Fruit fly (Drosophila melanogaster) whole organism, embryonic: ENCODE data around the gene ATP7.

Source experiments
- Abd-B ChIP-seq: fragments of 200-800 bp; sonication (Bioruptor generic); optimal IDR thresholded peaks from 2 replicates; lab custom pipeline; 2018; ENCODE audit warnings: missing biosample characterization, mild to moderate bottlenecking, missing genetic modification characterization, moderate library complexity
- CG10267 ChIP-seq: fragments of 200-800 bp; sonication (Bioruptor generic); optimal IDR thresholded peaks from 2 replicates; lab custom pipeline; 2018; ENCODE audit warnings: missing biosample characterization, mild to moderate bottlenecking, missing genetic modification characterization, moderate library complexity
- CG10654 ChIP-seq: fragments of 200-800 bp; sonication (Bioruptor generic); optimal IDR thresholded peaks from 2 replicates; lab custom pipeline; 2016; ENCODE audit warnings: missing biosample characterization, missing genetic modification characterization
- CG1233 ChIP-seq: fragments of 200-800 bp; sonication (Bioruptor generic); optimal IDR thresholded peaks from 4 replicates; lab custom pipeline; 2018; ENCODE audit warnings: missing biosample characterization, mild to moderate bottlenecking, missing genetic modification characterization
- CG14860 ChIP-seq: fragments of 200-800 bp; sonication (Bioruptor generic); IDR thresholded peaks from 3 replicates; pipeline ENCODE4 v1.3.6; 2022; ENCODE audit warnings: missing biosample characterization, missing genetic modification characterization; ENCODE audit not compliant: partially characterized antibody
- CG15696 ChIP-seq: fragments of 200-800 bp; sonication (Bioruptor generic); optimal IDR thresholded peaks from 2 replicates; lab custom pipeline; 2019; ENCODE audit warnings: missing biosample characterization, mild to moderate bottlenecking, missing genetic modification characterization, moderate library complexity
- CG1602 ChIP-seq: fragments of 200-800 bp; sonication (Bioruptor generic); optimal IDR thresholded peaks from 3 replicates; lab custom pipeline; 2016; ENCODE audit warnings: missing biosample characterization, missing genetic modification characterization
- CG17359 ChIP-seq: fragments of 200-800 bp; sonication (Bioruptor generic); optimal IDR thresholded peaks from 3 replicates; lab custom pipeline; 2018; ENCODE audit warnings: missing biosample characterization, mild to moderate bottlenecking, missing genetic modification characterization, moderate library complexity
- CG17612 ChIP-seq: fragments of 200-800 bp; sonication (Bioruptor generic); IDR thresholded peaks from 2 replicates; pipeline ENCODE4 v1.3.6; 2022; ENCODE audit warnings: missing biosample characterization, missing genetic modification characterization
- CG17802 ChIP-seq: fragments of 200-800 bp; sonication (Bioruptor generic); optimal IDR thresholded peaks from 2 replicates; lab custom pipeline; 2018; ENCODE audit warnings: missing biosample characterization, mild to moderate bottlenecking, missing genetic modification characterization, moderate library complexity
- CG18262 ChIP-seq: fragments of 200-800 bp; optimal IDR thresholded peaks from 3 replicates; lab custom pipeline; 2019; ENCODE audit warnings: missing biosample characterization, mild to moderate bottlenecking, missing genetic modification characterization, moderate library complexity
- CG2202 ChIP-seq: fragments of 200-800 bp; sonication (Bioruptor generic); optimal IDR thresholded peaks from 2 replicates; lab custom pipeline; 2018; ENCODE audit warnings: missing biosample characterization, mild to moderate bottlenecking, missing genetic modification characterization
- CG32767 ChIP-seq: fragments of 200-800 bp; sonication (Bioruptor generic); IDR thresholded peaks from 2 replicates; pipeline ENCODE4 v1.3.6; 2022; ENCODE audit warnings: missing biosample characterization, missing genetic modification characterization
- CG3726 ChIP-seq: fragments of 200-800 bp; sonication (Bioruptor generic); IDR thresholded peaks from 3 replicates; pipeline ENCODE4, ENCODE4 v1.3.6; 2022; ENCODE audit warnings: missing biosample characterization, missing genetic modification characterization
- CG4424 ChIP-seq: fragments of 200-800 bp; sonication (Bioruptor generic); optimal IDR thresholded peaks from 3 replicates; lab custom pipeline; 2016; ENCODE audit warnings: missing biosample characterization, missing genetic modification characterization
- CG4730 ChIP-seq: fragments of 200-800 bp; sonication (Bioruptor generic); IDR thresholded peaks from 2 replicates; pipeline ENCODE4 v1.3.6; 2022; ENCODE audit warnings: missing biosample characterization, missing genetic modification characterization
- CG6765 ChIP-seq: fragments of 200-800 bp; sonication (Bioruptor generic); optimal IDR thresholded peaks from 3 replicates; lab custom pipeline; 2017; ENCODE audit warnings: missing biosample characterization, mild to moderate bottlenecking, missing genetic modification characterization
- CG7556 ChIP-seq: fragments of 200-800 bp; sonication (Bioruptor generic); optimal IDR thresholded peaks from 2 replicates; lab custom pipeline; 2017; ENCODE audit warnings: missing biosample characterization, mild to moderate bottlenecking, missing genetic modification characterization
- CG8388 ChIP-seq: fragments of 200-800 bp; sonication (Bioruptor generic); optimal IDR thresholded peaks from 2 replicates; lab custom pipeline; 2019; ENCODE audit warnings: missing biosample characterization, mild to moderate bottlenecking, missing genetic modification characterization, moderate library complexity
- CG9932 ChIP-seq: fragments of 200-800 bp; sonication (Bioruptor generic); IDR thresholded peaks from 2 replicates; pipeline ENCODE4 v1.3.6; 2022; ENCODE audit warnings: missing biosample characterization, missing genetic modification characterization
- Camta ChIP-seq: fragments of 200-800 bp; sonication (Bioruptor generic); optimal IDR thresholded peaks from 2 replicates; lab custom pipeline; 2016; ENCODE audit warnings: missing biosample characterization, missing genetic modification characterization
- CkIIα-i1 ChIP-seq: fragments of 200-800 bp; sonication (Bioruptor generic); IDR thresholded peaks from 2 replicates; pipeline ENCODE4 v1.3.6; 2022; ENCODE audit warnings: missing biosample characterization, missing genetic modification characterization
- Dp ChIP-seq: fragments of 200-800 bp; sonication (Bioruptor generic); optimal IDR thresholded peaks from 2 replicates; lab custom pipeline; 2018; ENCODE audit warnings: missing biosample characterization, mild to moderate bottlenecking, missing genetic modification characterization, moderate library complexity
- Ets97D ChIP-seq: fragments of 200-800 bp; sonication (Bioruptor generic); optimal IDR thresholded peaks from 3 replicates; lab custom pipeline; 2016; ENCODE audit warnings: missing biosample characterization, missing genetic modification characterization
- Gsc ChIP-seq: fragments of 200-800 bp; sonication (Bioruptor generic); IDR thresholded peaks from 2 replicates; pipeline ENCODE4 v1.3.6; 2022; ENCODE audit warnings: missing biosample characterization, missing genetic modification characterization
- H15 ChIP-seq: fragments of 200-800 bp; sonication (Bioruptor generic); IDR thresholded peaks from 3 replicates; pipeline ENCODE4 v1.3.6; 2022; ENCODE audit warnings: missing biosample characterization, missing genetic modification characterization
- Hr3 ChIP-seq: fragments of 200-800 bp; sonication (Bioruptor generic); optimal IDR thresholded peaks from 3 replicates; lab custom pipeline; 2016; ENCODE audit warnings: missing biosample characterization, missing genetic modification characterization
- NC2β ChIP-seq: fragments of 200-800 bp; sonication (Bioruptor generic); optimal IDR thresholded peaks from 2 replicates; lab custom pipeline; 2016; ENCODE audit warnings: missing biosample characterization, missing genetic modification characterization
- Side ChIP-seq: fragments of 200-800 bp; sonication (Bioruptor generic); optimal IDR thresholded peaks from 2 replicates; lab custom pipeline; 2016; ENCODE audit warnings: missing biosample characterization, missing genetic modification characterization
- Xbp1 ChIP-seq: fragments of 200-800 bp; sonication (Bioruptor generic); optimal IDR thresholded peaks from 3 replicates; lab custom pipeline; 2016; ENCODE audit warnings: missing biosample characterization, mild to moderate bottlenecking, missing genetic modification characterization
- ato ChIP-seq: fragments of 200-800 bp; sonication (Bioruptor generic); IDR thresholded peaks from 2 replicates; pipeline ENCODE4 v1.3.6; 2022; ENCODE audit warnings: missing biosample characterization, missing genetic modification characterization; ENCODE audit not compliant: partially characterized antibody
- caup ChIP-seq: fragments of 200-800 bp; sonication (Bioruptor generic); optimal IDR thresholded peaks from 3 replicates; lab custom pipeline; 2017; ENCODE audit warnings: missing biosample characterization, mild to moderate bottlenecking, missing genetic modification characterization, moderate library complexity; ENCODE audit not compliant: severe bottlenecking
- chn ChIP-seq: fragments of 200-800 bp; sonication (Bioruptor generic); optimal IDR thresholded peaks from 2 replicates; lab custom pipeline; 2016; ENCODE audit warnings: missing biosample characterization, missing genetic modification characterization
- ci ChIP-seq: fragments of 200-800 bp; sonication (Bioruptor generic); IDR thresholded peaks from 3 replicates; pipeline ENCODE4 v1.3.6; 2022; ENCODE audit warnings: missing biosample characterization, missing genetic modification characterization
- dimm ChIP-seq: fragments of 200-800 bp; sonication (Bioruptor generic); IDR thresholded peaks from 2 replicates; pipeline ENCODE4 v1.3.6; 2022; ENCODE audit warnings: missing biosample characterization, missing genetic modification characterization
- dpn ChIP-seq, 2 experiments: fragments of 200-800 bp; sonication (Bioruptor generic); optimal IDR thresholded peaks; 3 replicates each; lab custom pipeline; 2016; ENCODE audit warnings: missing biosample characterization in 2 of 2, missing genetic modification characterization in 2 of 2
- ems ChIP-seq: fragments of 200-800 bp; sonication (Bioruptor generic); optimal IDR thresholded peaks from 3 replicates; lab custom pipeline; 2016; ENCODE audit warnings: missing biosample characterization, missing genetic modification characterization
- hkb ChIP-seq, 2 experiments: fragments of 200-800 bp in 1 of 2; fragments of >200 bp in 1 of 2; sonication (Bioruptor generic) in 1 of 2; IDR thresholded peaks in 1 of 2; optimal IDR thresholded peaks in 1 of 2; 2 replicates each; pipeline versions ENCODE4 v1.3.6 to Lab custom; 2017 to 2022; ENCODE audit warnings: missing biosample characterization in 1 of 2, missing genetic modification characterization in 1 of 2
- ind ChIP-seq: fragments of 200-800 bp; sonication (Bioruptor generic); optimal IDR thresholded peaks from 3 replicates; lab custom pipeline; 2016; ENCODE audit warnings: missing biosample characterization, missing genetic modification characterization
- jigr1 ChIP-seq: fragments of 200-800 bp; sonication (Bioruptor generic); IDR thresholded peaks from 3 replicates; pipeline ENCODE4 v1.3.6; 2022; ENCODE audit warnings: missing biosample characterization, missing genetic modification characterization
- nau ChIP-seq: fragments of 200-800 bp; sonication (Bioruptor generic); optimal IDR thresholded peaks from 3 replicates; lab custom pipeline; 2017; ENCODE audit warnings: missing biosample characterization, mild to moderate bottlenecking, missing genetic modification characterization, missing genetic modification reagents
- nmo ChIP-seq: fragments of 200-800 bp; sonication (Bioruptor generic); optimal IDR thresholded peaks from 2 replicates; lab custom pipeline; 2018; ENCODE audit warnings: missing biosample characterization, mild to moderate bottlenecking, missing genetic modification characterization, moderate library complexity
- onecut ChIP-seq: fragments of 200-800 bp; sonication (Bioruptor generic); IDR thresholded peaks from 2 replicates; pipeline ENCODE4 v1.3.6; 2022; ENCODE audit warnings: missing biosample characterization, missing genetic modification characterization
- org-1 ChIP-seq: fragments of 200-800 bp; sonication (Bioruptor generic); optimal IDR thresholded peaks from 2 replicates; lab custom pipeline; 2017; ENCODE audit warnings: missing biosample characterization, missing genetic modification characterization
- pum ChIP-seq: fragments of 200-800 bp; sonication (Bioruptor generic); optimal IDR thresholded peaks from 2 replicates; lab custom pipeline; 2016; ENCODE audit warnings: missing biosample characterization, missing genetic modification characterization
- sens ChIP-seq: fragments of 200-800 bp; sonication (Bioruptor generic); peaks from one replicate; lab custom pipeline; 2016; ENCODE audit warnings: missing biosample characterization, missing genetic modification characterization
- slp2 ChIP-seq: fragments of 200-800 bp; sonication (Bioruptor generic); optimal IDR thresholded peaks from 2 replicates; lab custom pipeline; 2016; ENCODE audit warnings: missing biosample characterization, missing genetic modification characterization
- zfh2 ChIP-seq: fragments of 200-800 bp; sonication (Bioruptor generic); optimal IDR thresholded peaks from 2 replicates; lab custom pipeline; 2016; ENCODE audit warnings: missing biosample characterization, missing genetic modification characterization

ATP7 gene

DNA sequence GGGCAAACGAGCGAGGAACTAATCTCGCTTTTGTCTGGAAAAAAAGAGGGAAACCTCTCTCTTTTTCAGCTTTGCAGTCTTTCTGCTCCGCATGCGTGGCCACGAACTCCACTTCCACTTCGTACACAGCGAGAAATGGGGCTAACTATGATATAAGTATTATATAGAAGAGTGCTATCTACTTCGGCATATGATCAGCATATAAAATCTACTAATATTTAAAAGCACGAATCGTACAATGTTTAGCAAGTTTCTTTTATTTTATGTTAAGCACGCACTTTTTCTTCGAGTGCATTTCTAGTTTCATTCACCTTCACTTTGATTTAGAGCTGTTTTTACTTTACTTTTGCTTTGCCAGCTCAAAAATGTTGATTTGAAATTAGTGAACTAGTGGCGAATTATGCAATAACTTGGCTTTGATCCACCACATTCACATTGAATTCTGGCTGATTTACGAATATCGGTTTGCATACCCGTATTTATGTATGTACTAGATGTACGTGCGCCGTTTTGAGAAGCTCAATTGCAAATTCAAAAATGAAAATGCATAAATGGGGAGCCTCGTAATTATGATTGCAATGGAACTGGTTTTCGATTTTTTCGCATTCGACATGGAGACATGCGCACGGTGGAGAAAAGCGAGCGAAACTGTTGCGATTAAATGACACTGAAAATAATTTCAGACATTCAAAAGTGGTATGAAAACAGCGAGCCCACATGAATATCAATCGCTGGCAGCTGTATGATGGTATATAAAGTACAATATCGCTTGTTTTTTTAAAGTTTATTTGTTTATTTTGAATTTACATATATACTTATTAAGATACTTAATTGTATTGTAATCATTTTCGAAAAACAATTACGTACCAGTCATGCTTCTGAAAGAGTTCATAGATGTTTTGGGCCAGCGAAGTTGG lies 3.0 kb downstream of the ATP7 start (continued):
- TF ChIP-seq ems (GFP tag; lab: Kevin White, UChicago) (peak; percentile 40), CG17612 (peak; percentile 25; the same call in 1 of the 2 replicates), nau (GFP tag; lab: Kevin White, UChicago) (no peak), sens (peak; percentile 98), Dp (GFP tag; lab: Kevin White, UChicago) (no peak), chn (GFP tag; lab: Kevin White, UChicago) (peak; percentile 52), ato (GFP tag; lab: Robert Waterston, UW) (no peak), CG1602 (GFP tag; lab: Kevin White, UChicago) (peak; percentile 32), CG10267 (peak; percentile 51), CkIIα-i1 (GFP tag; lab: Robert Waterston, UW) (no peak), jigr1 (GFP tag; lab: Robert Waterston, UW) (peak; percentile 75; the same call in 2 of the 3 replicates), CG14860 (no peak), Camta (peak; percentile 81), Side (GFP tag; lab: Kevin White, UChicago) (peak; percentile 78), nmo (peak; percentile 90), zfh2 (peak; percentile 14), CG6765 (GFP tag; lab: Kevin White, UChicago) (no peak), CG17802 (tag; lab: Kevin White, UChicago) (peak; percentile 40), caup (GFP tag; lab: Kevin White, UChicago) (peak; percentile 23), CG1233 (GFP tag; lab: Kevin White, UChicago) (peak; percentile 89), CG2202 (peak; percentile 73), H15 (peak; percentile 83), CG9932 (GFP tag; lab: Robert Waterston, UW) (no peak), Abd-B (peak; percentile 80), hkb (optimal IDR thresholded peaks at IDR 0.05; lab: Kevin White, UChicago) (no peak), hkb (GFP tag; IDR thresholded peaks at IDR 0.05; lab: Robert Waterston, UW) (peak; percentile 80), Hr3 (peak; percentile 22), slp2 (peak; percentile 77), CG3726 (GFP tag; lab: Robert Waterston, UW) (0 out of 3 replicates have a peak, but pooled peaks have one; percentile 49), CG8388 (GFP tag; lab: Kevin White, UChicago) (peak; percentile 71), Xbp1 (peak; percentile 62), CG10654 (GFP tag; lab: Kevin White, UChicago) (peak; percentile 34), CG18262 (tag; lab: Kevin White, UChicago) (peak; percentile 90), onecut (GFP tag; lab: Robert Waterston, UW) (peak; percentile 85), ci (GFP tag; lab: Robert Waterston, UW) (peak; percentile 97), CG4424 (GFP tag; lab: Kevin White, UChicago) (peak; percentile 68), Ets97D (peak; percentile 52), pum (GFP tag; lab: Kevin White, UChicago) (peak; percentile 82), dpn (GFP tag; optimal IDR thresholded peaks at IDR 0.05; lab: Kevin White, UChicago) (peak; percentile 62 to 79), NC2β (peak; percentile 51), CG7556 (GFP tag; lab: Kevin White, UChicago) (peak; percentile 58), org-1 (GFP tag; lab: Kevin White, UChicago) (peak; percentile 66), CG32767 (peak; percentile 51; the same call in 1 of the 2 replicates), CG17359 (tag; lab: Kevin White, UChicago) (peak; percentile 82), Gsc (GFP tag; lab: Robert Waterston, UW) (no peak; the same call in 1 of the 2 replicates), CG4730 (GFP tag; lab: Robert Waterston, UW) (peak; percentile 79), CG15696 (tag; lab: Kevin White, UChicago) (peak; percentile 65), ind (GFP tag; lab: Kevin White, UChicago) (peak; percentile 61), dimm (GFP tag; lab: Robert Waterston, UW) (peak; percentile 76)
